Fruit fly (Drosophila melanogaster) whole organism, pupa: Measurements from ENCODE around the gene egh.

Experiments used
- CG13204 ChIP-seq: fragments of 200-800 bp; sonication (Bioruptor generic); optimal IDR thresholded peaks from 2 replicates; lab custom pipeline; 2018; ENCODE audit warnings: missing biosample characterization, mild to moderate bottlenecking, missing genetic modification characterization, moderate library complexity
- CG15710 ChIP-seq: fragments of 200-800 bp; sonication (Bioruptor generic); optimal IDR thresholded peaks from 2 replicates; lab custom pipeline; 2018; ENCODE audit warnings: missing biosample characterization, mild to moderate bottlenecking, missing genetic modification characterization, moderate library complexity
- CG32121 ChIP-seq: fragments of 200-800 bp; sonication (Bioruptor generic); IDR thresholded peaks from 2 replicates; pipeline ENCODE4 v1.3.6; 2022; ENCODE audit warnings: missing biosample characterization, missing genetic modification characterization
- CG34367 ChIP-seq: fragments of 200-800 bp; sonication (Bioruptor generic); optimal IDR thresholded peaks from 2 replicates; lab custom pipeline; 2018; ENCODE audit warnings: missing biosample characterization, mild to moderate bottlenecking, missing genetic modification characterization
- CG4496 ChIP-seq: fragments of 200-800 bp; sonication (Bioruptor generic); IDR thresholded peaks from 3 replicates; pipeline ENCODE4 v1.3.6; 2022; ENCODE audit warnings: missing biosample characterization, missing genetic modification characterization
- CG8159 ChIP-seq: fragments of 200-800 bp; sonication (Bioruptor generic); optimal IDR thresholded peaks from 3 replicates; lab custom pipeline; 2018; ENCODE audit warnings: missing biosample characterization, mild to moderate bottlenecking, missing genetic modification characterization, moderate library complexity
- CG8301 ChIP-seq: fragments of 200-800 bp; sonication (Bioruptor generic); optimal IDR thresholded peaks from 2 replicates; lab custom pipeline; 2018; ENCODE audit warnings: missing biosample characterization, mild to moderate bottlenecking, missing genetic modification characterization
- CG9948 ChIP-seq: fragments of 200-800 bp; sonication (Bioruptor generic); optimal IDR thresholded peaks from 2 replicates; lab custom pipeline; 2018; ENCODE audit warnings: missing biosample characterization, mild to moderate bottlenecking, missing genetic modification characterization, moderate library complexity
- EcR ChIP-seq: fragments of 200-800 bp; sonication (Bioruptor generic); optimal IDR thresholded peaks from 3 replicates; lab custom pipeline; 2019; ENCODE audit warnings: missing biosample characterization, missing genetic modification characterization, mild to moderate bottlenecking, moderate library complexity, missing genetic modification reagents
- Ets98B ChIP-seq: fragments of 200-800 bp; sonication (Bioruptor generic); IDR thresholded peaks from 2 replicates; pipeline ENCODE4 v1.3.6; 2022; ENCODE audit warnings: missing biosample characterization, missing genetic modification characterization
- Pif1B ChIP-seq: fragments of 200-800 bp; sonication (Bioruptor generic); optimal IDR thresholded peaks from 3 replicates; lab custom pipeline; 2016; ENCODE audit warnings: missing biosample characterization, missing genetic modification characterization
- fd96Ca ChIP-seq: fragments of 200-800 bp; sonication (Bioruptor generic); IDR thresholded peaks from 3 replicates; pipeline ENCODE4 v1.3.6; 2022; ENCODE audit warnings: missing biosample characterization, missing genetic modification characterization

- TF ChIP-seq CG32121 (GFP tag; lab: Robert Waterston, UW) (no peak), Ets98B (no peak), EcR (GFP tag; lab: Kevin White, UChicago) (no peak), fd96Ca (GFP tag; lab: Robert Waterston, UW) (peak; percentile 8; the same call in 1 of the 3 replicates), CG4496 (GFP tag; lab: Robert Waterston, UW) (no peak), Pif1B (GFP tag; lab: Kevin White, UChicago) (no peak), CG9948 (tag; lab: Kevin White, UChicago) (no peak), CG15710 (tag; lab: Kevin White, UChicago) (no peak), CG8159 (tag; lab: Kevin White, UChicago) (no peak), CG34367 (tag; lab: Kevin White, UChicago) (no peak), CG8301 (tag; lab: Kevin White, UChicago) (no peak), CG13204 (GFP tag; lab: Kevin White, UChicago) (no peak)
These were observed 3.9 kb downstream of the egh start for dm6 chrX:2592243-2592642.
